Worm (Caenorhabditis elegans) whole organism, L1 larva: Measurements from ENCODE around the gene ncs-3.

Experiments
- aly-2 ChIP-seq: fragments of 150-350 bp; optimal IDR thresholded peaks from 2 replicates; lab custom pipeline; 2014; ENCODE audit warnings: missing biosample characterization, missing genetic modification characterization
- blmp-1 ChIP-seq: fragments of 150-350 bp; optimal IDR thresholded peaks from 2 replicates; lab custom pipeline; 2014; ENCODE audit warnings: missing biosample characterization, missing genetic modification characterization
- dsc-1 ChIP-seq: sonication (generic microtip); optimal IDR thresholded peaks from 2 replicates; lab custom pipeline; 2016; ENCODE audit warnings: mild to moderate bottlenecking, missing genetic modification characterization, missing compliant biosample characterization
- egl-27 ChIP-seq, 2 experiments: fragments of 150-350 bp in 1 of 2; sonication (generic microtip); optimal IDR thresholded peaks; 3 replicates each; lab custom pipeline; 2017 to 2018; ENCODE audit warnings: missing biosample characterization in 2 of 2, missing genetic modification characterization in 2 of 2, missing genetic modification reagents in 2 of 2
- elt-3 ChIP-seq, 6 experiments: fragments of 150-350 bp in 1 of 6; sonication (generic microtip); optimal IDR thresholded peaks; 2 replicates each; lab custom pipeline; 2017 to 2018; ENCODE audit warnings: missing biosample characterization in 6 of 6, missing genetic modification characterization in 6 of 6, inconsistent platforms in 1 of 6
- fkh-10 ChIP-seq: sonication (generic microtip); optimal IDR thresholded peaks from 2 replicates; lab custom pipeline; 2017; ENCODE audit warnings: missing biosample characterization, missing genetic modification reagents, missing genetic modification characterization
- fos-1 ChIP-seq: fragments of 150-350 bp; optimal IDR thresholded peaks from 2 replicates; lab custom pipeline; 2014; ENCODE audit warnings: missing biosample characterization, missing genetic modification characterization
- jun-1 ChIP-seq: fragments of 150-350 bp; optimal IDR thresholded peaks from 2 replicates; lab custom pipeline; 2014; ENCODE audit warnings: missing biosample characterization, missing genetic modification reagents, missing genetic modification characterization
- lin-39 ChIP-seq: fragments of 150-350 bp; optimal IDR thresholded peaks from 2 replicates; lab custom pipeline; 2014; ENCODE audit warnings: missing biosample characterization, missing genetic modification reagents, missing genetic modification characterization
- lir-3 ChIP-seq: sonication (generic microtip); optimal IDR thresholded peaks from 2 replicates; lab custom pipeline; 2016; ENCODE audit warnings: mild to moderate bottlenecking, missing genetic modification characterization, moderate library complexity, missing compliant biosample characterization; ENCODE audit not compliant: poor library complexity
- nhr-237 ChIP-seq: fragments of 150-350 bp; optimal IDR thresholded peaks from 2 replicates; lab custom pipeline; 2014; ENCODE audit warnings: missing biosample characterization, missing genetic modification characterization
- snpc-4 ChIP-seq: fragments of 150-350 bp; optimal IDR thresholded peaks from 2 replicates; lab custom pipeline; 2014; ENCODE audit warnings: missing biosample characterization, missing genetic modification characterization
- xbp-1 ChIP-seq: sonication (generic microtip); optimal IDR thresholded peaks from 2 replicates; lab custom pipeline; 2016; ENCODE audit warnings: missing genetic modification characterization, missing compliant biosample characterization
- zip-4 ChIP-seq: fragments of 200-800 bp; sonication (Bioruptor generic); optimal IDR thresholded peaks from 2 replicates; lab custom pipeline; 2018; ENCODE audit warnings: mild to moderate bottlenecking, missing genetic modification characterization, moderate library complexity, missing compliant biosample characterization

- no peak for TF ChIP-seq xbp-1
- no peak for TF ChIP-seq lin-39
- TF ChIP-seq zip-4 (GFP tag; lab: Kevin White, UChicago), result no peak
- TF ChIP-seq lir-3, result no peak
- TF ChIP-seq dsc-1 (tag; lab: Kevin White, UChicago), result no peak
- no peak for TF ChIP-seq blmp-1 (tag; lab: Kevin White, UChicago)
- no peak for TF ChIP-seq fkh-10 (GFP tag; lab: Kevin White, UChicago)
- no peak for TF ChIP-seq aly-2 (tag; lab: Kevin White, UChicago)
- TF ChIP-seq egl-27 (tag; optimal IDR thresholded peaks at IDR 0.05; lab: Kevin White, UChicago), result no peak
- TF ChIP-seq snpc-4 (tag; lab: Kevin White, UChicago), result no peak
- no peak for TF ChIP-seq nhr-237 (tag; lab: Kevin White, UChicago)
- no peak for TF ChIP-seq elt-3 (tag; optimal IDR thresholded peaks at IDR 0.05; lab: Kevin White, UChicago)
- no peak for TF ChIP-seq fos-1 (tag; lab: Kevin White, UChicago)
- no peak for TF ChIP-seq jun-1 (tag; lab: Kevin White, UChicago)
These were observed 15.5 kb upstream of the ncs-3 start, which contains the start of gene F55A4.7 for ce11 chrX:1038347-1038746.
